Fruit fly (Drosophila melanogaster): ENCODE data around the gene CG17129.

DNA sequence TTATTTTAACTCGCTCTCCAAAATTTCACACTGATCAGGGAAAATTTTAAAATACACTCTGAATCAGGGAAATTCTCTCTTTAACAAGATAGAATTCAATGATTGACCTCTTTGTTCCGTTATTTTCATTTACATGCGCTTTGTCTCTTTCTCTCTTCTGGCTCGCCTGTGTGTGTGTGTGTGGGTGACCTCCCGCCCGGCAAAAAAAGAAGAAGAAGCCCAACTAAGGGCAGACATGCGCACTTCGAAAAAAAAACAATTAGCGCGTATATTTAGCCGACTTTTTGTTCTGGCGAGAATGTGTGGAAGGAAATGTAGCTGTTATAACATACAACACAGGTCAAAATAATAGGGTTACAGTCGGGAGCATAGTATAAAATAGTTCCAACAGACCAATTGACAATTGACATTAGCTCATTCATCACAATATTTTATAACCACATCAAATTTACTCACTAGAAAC lies 2.3 kb upstream of the CG17129 start, which contains the start of gene CG3386:
- TF ChIP-seq lola (GFP tag; optimal IDR thresholded peaks at IDR 0.05) (no peak), psq (GFP tag; optimal IDR thresholded peaks at IDR 0.05) (no peak), h (GFP tag; optimal IDR thresholded peaks at IDR 0.05) (no peak), Myc (optimal IDR thresholded peaks at IDR 0.05) (no peak), br (GFP tag; optimal IDR thresholded peaks at IDR 0.05) (no peak), ey (GFP tag; optimal IDR thresholded peaks at IDR 0.05) (no peak), Dfd (GFP tag; optimal IDR thresholded peaks at IDR 0.05) (no peak), fru (GFP tag; optimal IDR thresholded peaks at IDR 0.05) (no peak), usp (GFP tag; optimal IDR thresholded peaks at IDR 0.05) (no peak), CrebA (GFP tag; optimal IDR thresholded peaks at IDR 0.05; ENCODE audit: borderline replicate concordance) (no peak), brk (GFP tag; optimal IDR thresholded peaks at IDR 0.05) (no peak), HLH106 (tag; optimal IDR thresholded peaks at IDR 0.05) (no peak), tai (GFP tag; optimal IDR thresholded peaks at IDR 0.05) (no peak)
